Worm (Caenorhabditis elegans): Measurements from ENCODE around the gene C17G10.10.

C17G10.10 gene

ce11 chrII:5549746-5550145, 49.4 kb downstream of the C17G10.10 start, which contains the start of gene C17C3.6:
Gene C17C3.6, plus strand, starts transcription at chrII:5550046.
- no peak for TF ChIP-seq B0336.3 (GFP tag; IDR thresholded peaks at IDR 0.05)
- TF ChIP-seq ceh-91 (GFP tag; IDR thresholded peaks at IDR 0.05), result no peak
- TF ChIP-seq ceh-100 (GFP tag; IDR thresholded peaks at IDR 0.05), result no peak
- no peak for TF ChIP-seq ceh-79 (tag; optimal IDR thresholded peaks at IDR 0.05)
- no peak for TF ChIP-seq B0261.1 (tag; optimal IDR thresholded peaks at IDR 0.05)
- no peak for TF ChIP-seq rpc-1 (optimal IDR thresholded peaks at IDR 0.05)
- TF ChIP-seq rpc-1 (tag; optimal IDR thresholded peaks at IDR 0.05), result no peak
- no peak for TF ChIP-seq dox-1 (GFP tag; IDR thresholded peaks at IDR 0.05)
- no peak for TF ChIP-seq sptf-2 (GFP tag; optimal IDR thresholded peaks at IDR 0.05)
- no peak for TF ChIP-seq mxl-1 (tag; optimal IDR thresholded peaks at IDR 0.05)
- TF ChIP-seq efl-1 (GFP tag; optimal IDR thresholded peaks at IDR 0.05), result no peak
- TF ChIP-seq F55B11.4 (tag; optimal IDR thresholded peaks at IDR 0.05; ENCODE audit: borderline replicate concordance, insufficient read depth), result no peak
- TF ChIP-seq akir-1 (GFP tag; optimal IDR thresholded peaks at IDR 0.05), result no peak
- TF ChIP-seq K12H6.12 (tag; optimal IDR thresholded peaks at IDR 0.05), result no peak
- TF ChIP-seq lin-40 (tag; optimal IDR thresholded peaks at IDR 0.05), result no peak
- TF ChIP-seq die-1 (tag; optimal IDR thresholded peaks at IDR 0.05), result no peak
- TF ChIP-seq mel-28 (tag; optimal IDR thresholded peaks at IDR 0.05; ENCODE audit: borderline replicate concordance), result no peak
- TF ChIP-seq tbp1 (GFP tag; optimal IDR thresholded peaks at IDR 0.05), result no peak
- TF ChIP-seq rcor-1 (GFP tag; IDR thresholded peaks at IDR 0.05), result no peak
- TF ChIP-seq ccch-3 (GFP tag; optimal IDR thresholded peaks at IDR 0.05), result no peak
- no peak for TF ChIP-seq K11D2.4 (GFP tag; IDR thresholded peaks at IDR 0.05)
